Fruit fly (Drosophila melanogaster) whole organism, prepupa: ENCODE results near the gene Edg78E.

Experiments
- Blimp-1 ChIP-seq: fragments of 200-800 bp; sonication (Bioruptor generic); optimal IDR thresholded peaks from 3 replicates; lab custom pipeline; 2017; ENCODE audit warnings: missing biosample characterization, missing genetic modification characterization, mild to moderate bottlenecking, moderate library complexity, missing genetic modification reagents
- CG10631 ChIP-seq: fragments of 200-800 bp; sonication (Bioruptor generic); optimal IDR thresholded peaks from 2 replicates; lab custom pipeline; 2016; ENCODE audit warnings: missing biosample characterization, missing genetic modification characterization
- CG11294 ChIP-seq: fragments of 200-800 bp; sonication (Bioruptor generic); IDR thresholded peaks from 2 replicates; pipeline ENCODE4 v1.3.6; 2022; ENCODE audit warnings: missing biosample characterization, missing genetic modification characterization
- CG11762 ChIP-seq: fragments of 200-800 bp; sonication (Bioruptor generic); optimal IDR thresholded peaks from 3 replicates; lab custom pipeline; 2016; ENCODE audit warnings: missing biosample characterization, missing genetic modification characterization; ENCODE audit not compliant: insufficient read depth
- CG11902 ChIP-seq: fragments of 200-800 bp; sonication (Bioruptor generic); optimal IDR thresholded peaks from 3 replicates; lab custom pipeline; 2016; ENCODE audit warnings: missing biosample characterization, missing genetic modification characterization
- CG15336 ChIP-seq: fragments of 200-800 bp; sonication (Bioruptor generic); IDR thresholded peaks from 2 replicates; pipeline ENCODE4 v1.3.6; 2022; ENCODE audit warnings: missing biosample characterization, missing genetic modification characterization
- CG1621 ChIP-seq: fragments of 200-800 bp; sonication (Bioruptor generic); optimal IDR thresholded peaks from 3 replicates; lab custom pipeline; 2018; ENCODE audit warnings: missing biosample characterization, mild to moderate bottlenecking, missing genetic modification characterization
- CG16779 ChIP-seq: fragments of 200-800 bp; sonication (Bioruptor generic); optimal IDR thresholded peaks from 3 replicates; lab custom pipeline; 2017; ENCODE audit warnings: missing biosample characterization, mild to moderate bottlenecking, missing genetic modification characterization
- CG34406 ChIP-seq: fragments of 200-800 bp; sonication (Bioruptor generic); optimal IDR thresholded peaks from 3 replicates; lab custom pipeline; 2016; ENCODE audit warnings: missing biosample characterization, missing genetic modification characterization
- CG3919 ChIP-seq: fragments of 200-800 bp; sonication (Bioruptor generic); optimal IDR thresholded peaks from 3 replicates; lab custom pipeline; 2016; ENCODE audit warnings: missing biosample characterization, missing genetic modification characterization
- CG6792 ChIP-seq: fragments of 200-800 bp; sonication (Bioruptor generic); optimal IDR thresholded peaks from 3 replicates; lab custom pipeline; 2016; ENCODE audit warnings: missing biosample characterization, missing genetic modification characterization
- CG6854 ChIP-seq: fragments of 200-800 bp; sonication (Bioruptor generic); optimal IDR thresholded peaks from 2 replicates; lab custom pipeline; 2017; ENCODE audit warnings: missing biosample characterization, mild to moderate bottlenecking, missing genetic modification characterization
- CG7368 ChIP-seq: fragments of 200-800 bp; sonication (Bioruptor generic); optimal IDR thresholded peaks from 3 replicates; lab custom pipeline; 2016; ENCODE audit warnings: missing biosample characterization, missing genetic modification characterization
- CG8119 ChIP-seq: fragments of 200-800 bp; sonication (Bioruptor generic); IDR thresholded peaks from 3 replicates; pipeline ENCODE4 v1.3.6; 2022; ENCODE audit warnings: missing biosample characterization, missing genetic modification characterization
- CG8319 ChIP-seq: fragments of 200-800 bp; sonication (Bioruptor generic); optimal IDR thresholded peaks from 3 replicates; lab custom pipeline; 2016; ENCODE audit warnings: missing biosample characterization, missing genetic modification characterization
- CG8632 ChIP-seq: fragments of 200-800 bp; sonication (Bioruptor generic); optimal IDR thresholded peaks from 3 replicates; lab custom pipeline; 2016; ENCODE audit warnings: missing biosample characterization, missing genetic modification characterization
- Eip75B ChIP-seq: fragments of 200-800 bp; sonication (Bioruptor generic); optimal IDR thresholded peaks from 3 replicates; lab custom pipeline; 2016; ENCODE audit warnings: missing biosample characterization, missing genetic modification characterization
- Eip78C ChIP-seq: fragments of 200-800 bp; sonication (Bioruptor generic); peaks from one replicate; lab custom pipeline; 2016; ENCODE audit warnings: missing biosample characterization, missing genetic modification characterization
- Ets21C ChIP-seq: fragments of 200-800 bp; sonication (Bioruptor generic); optimal IDR thresholded peaks from 3 replicates; lab custom pipeline; 2016; ENCODE audit warnings: missing biosample characterization, missing genetic modification characterization
- Gug ChIP-seq: fragments of 200-800 bp; sonication (Bioruptor generic); IDR thresholded peaks from 2 replicates; pipeline ENCODE4 v1.3.6; 2022; ENCODE audit warnings: missing biosample characterization, missing genetic modification characterization
- Hr38 ChIP-seq: sonication (Bioruptor generic); optimal IDR thresholded peaks from 2 replicates; lab custom pipeline; 2016; ENCODE audit warnings: missing biosample characterization, missing genetic modification characterization
- Hr4 ChIP-seq: fragments of 200-800 bp; sonication (Bioruptor generic); optimal IDR thresholded peaks from 3 replicates; lab custom pipeline; 2016; ENCODE audit warnings: missing biosample characterization, missing genetic modification characterization
- Met ChIP-seq: fragments of 200-800 bp; sonication (Bioruptor generic); optimal IDR thresholded peaks from 3 replicates; lab custom pipeline; 2016; ENCODE audit warnings: missing biosample characterization, missing genetic modification characterization
- OdsH ChIP-seq: fragments of 200-800 bp; sonication (Bioruptor generic); optimal IDR thresholded peaks from 3 replicates; lab custom pipeline; 2016; ENCODE audit warnings: missing biosample characterization, missing genetic modification characterization
- Smox ChIP-seq: fragments of 200-800 bp; sonication (Bioruptor generic); optimal IDR thresholded peaks from 3 replicates; lab custom pipeline; 2016; ENCODE audit warnings: missing biosample characterization, missing genetic modification characterization
- Sox102F ChIP-seq: fragments of 200-800 bp; sonication (Bioruptor generic); optimal IDR thresholded peaks from 2 replicates; lab custom pipeline; 2016; ENCODE audit warnings: missing biosample characterization, mild to moderate bottlenecking, missing genetic modification characterization
- Sox14 ChIP-seq: fragments of 200-800 bp; sonication (Bioruptor generic); optimal IDR thresholded peaks from 3 replicates; lab custom pipeline; 2016; ENCODE audit warnings: missing biosample characterization, missing genetic modification characterization
- Sox15 ChIP-seq: fragments of 200-800 bp; sonication (Bioruptor generic); optimal IDR thresholded peaks from 3 replicates; lab custom pipeline; 2016; ENCODE audit warnings: missing biosample characterization, missing genetic modification characterization
- achi ChIP-seq: fragments of 200-800 bp; sonication (Bioruptor generic); optimal IDR thresholded peaks from 3 replicates; lab custom pipeline; 2016; ENCODE audit warnings: missing biosample characterization, missing genetic modification characterization
- acj6 ChIP-seq: fragments of 200-800 bp; sonication (Bioruptor generic); optimal IDR thresholded peaks from 3 replicates; lab custom pipeline; 2016; ENCODE audit warnings: missing biosample characterization, missing genetic modification characterization
- cyc ChIP-seq: fragments of 200-800 bp; sonication (Bioruptor generic); optimal IDR thresholded peaks from 3 replicates; lab custom pipeline; 2016; ENCODE audit warnings: missing biosample characterization, missing genetic modification characterization
- dac ChIP-seq: fragments of 200-800 bp; sonication (Bioruptor generic); optimal IDR thresholded peaks from 2 replicates; lab custom pipeline; 2017; ENCODE audit warnings: missing biosample characterization, mild to moderate bottlenecking, missing genetic modification characterization
- dsx ChIP-seq: fragments of 200-800 bp; optimal IDR thresholded peaks from 3 replicates; lab custom pipeline; 2019; ENCODE audit warnings: missing biosample characterization, mild to moderate bottlenecking, missing genetic modification characterization, moderate library complexity; ENCODE audit not compliant: poor library complexity, severe bottlenecking
- eg ChIP-seq: fragments of 200-800 bp; sonication (Bioruptor generic); IDR thresholded peaks from 3 replicates; pipeline ENCODE4 v1.3.6; 2022; ENCODE audit warnings: missing biosample characterization, missing genetic modification characterization
- fd59A ChIP-seq: fragments of 200-800 bp; sonication (Bioruptor generic); optimal IDR thresholded peaks from 2 replicates; lab custom pipeline; 2017; ENCODE audit warnings: missing biosample characterization, mild to moderate bottlenecking, missing genetic modification characterization, missing genetic modification reagents
- fd85E ChIP-seq: fragments of 200-800 bp; sonication (Bioruptor generic); optimal IDR thresholded peaks from 3 replicates; lab custom pipeline; 2016; ENCODE audit warnings: missing biosample characterization, missing genetic modification characterization
- fkh ChIP-seq: fragments of 200-800 bp; sonication (Bioruptor generic); optimal IDR thresholded peaks from 3 replicates; lab custom pipeline; 2017; ENCODE audit warnings: missing biosample characterization, mild to moderate bottlenecking, missing genetic modification characterization, moderate library complexity
- salr ChIP-seq, 2 experiments: fragments of 200-800 bp; sonication (Bioruptor generic); optimal IDR thresholded peaks; 3 replicates each; lab custom pipeline; 2016 to 2018; ENCODE audit warnings: missing biosample characterization in 2 of 2, missing genetic modification characterization in 2 of 2, mild to moderate bottlenecking in 1 of 2
- ss ChIP-seq, 2 experiments: fragments of 200-800 bp; sonication (Bioruptor generic); optimal IDR thresholded peaks; 2 replicates in 1 of 2; 3 replicates in 1 of 2; lab custom pipeline; 2017 to 2018; ENCODE audit warnings: mild to moderate bottlenecking in 2 of 2, missing biosample characterization in 2 of 2, missing genetic modification characterization in 2 of 2, moderate library complexity in 1 of 2

Gene Edg78E

DNA sequence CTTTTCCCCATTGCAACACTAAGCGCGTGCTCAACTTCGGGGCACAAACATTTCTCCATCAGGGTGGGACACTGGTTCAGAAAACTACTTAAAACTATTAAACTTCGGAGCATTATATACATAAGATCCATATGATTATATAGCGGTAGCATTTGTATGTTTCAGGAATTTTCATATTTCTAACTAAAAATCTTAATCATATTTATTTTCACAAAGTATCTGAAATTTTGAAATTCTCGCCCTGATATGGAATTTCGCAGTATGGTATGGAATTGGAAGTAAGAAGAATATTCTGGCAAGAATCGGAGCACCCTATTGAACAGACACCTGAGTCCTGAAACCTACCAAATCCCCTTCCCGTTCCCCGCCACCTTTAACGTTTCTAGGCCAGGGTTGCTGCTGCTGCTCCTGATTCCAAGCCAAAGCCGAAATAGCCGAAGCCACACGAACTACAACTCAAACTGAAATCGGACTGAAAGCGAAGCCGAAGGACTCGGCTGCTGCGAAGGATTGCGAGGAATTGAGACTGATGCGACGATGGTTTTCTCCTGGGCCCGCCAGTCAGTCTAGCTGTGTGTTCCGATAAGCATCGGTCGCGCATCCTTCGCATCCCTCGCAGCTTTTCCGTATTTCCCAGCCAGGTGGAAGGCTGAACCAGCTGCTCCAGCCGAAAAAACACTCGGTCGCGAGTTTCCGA lies 24.4 kb upstream of the Edg78E start (continued):
- TF ChIP-seq OdsH: peak; percentile 51
- TF ChIP-seq cyc (GFP tag; lab: Kevin White, UChicago): peak; percentile 11
- TF ChIP-seq salr (GFP tag; optimal IDR thresholded peaks at IDR 0.05; lab: Kevin White, UChicago): no peak
- peak; percentile 17 for TF ChIP-seq CG10631 (GFP tag; lab: Kevin White, UChicago)
- peak; percentile 10 for TF ChIP-seq CG16779 (tag; lab: Kevin White, UChicago)
- no peak for TF ChIP-seq CG6792
- peak; percentile 22 for TF ChIP-seq CG34406 (GFP tag; lab: Kevin White, UChicago)
- TF ChIP-seq CG8119 (GFP tag; lab: Robert Waterston, UW): no peak; the same call in 2 of the 3 replicates
- TF ChIP-seq CG6854: no peak
- no peak for TF ChIP-seq fd85E (GFP tag; lab: Kevin White, UChicago)
- TF ChIP-seq CG7368 (GFP tag; lab: Kevin White, UChicago): no peak
- peak; percentile 39 for TF ChIP-seq Sox14 (GFP tag; lab: Kevin White, UChicago)
- peak; percentile 39 for TF ChIP-seq CG3919 (GFP tag; lab: Kevin White, UChicago)
- TF ChIP-seq fkh (GFP tag; lab: Kevin White, UChicago): no peak
- TF ChIP-seq CG15336 (GFP tag; lab: Robert Waterston, UW): no peak
- no peak for TF ChIP-seq Sox15 (GFP tag; lab: Kevin White, UChicago)
- peak; percentile 35 for TF ChIP-seq acj6 (GFP tag; lab: Kevin White, UChicago)
- TF ChIP-seq Hr4: peak; percentile 36
- TF ChIP-seq achi (GFP tag; lab: Kevin White, UChicago): peak; percentile 45
- TF ChIP-seq CG11294 (GFP tag; lab: Robert Waterston, UW): no peak
- no peak for TF ChIP-seq Sox102F
- TF ChIP-seq Blimp-1 (GFP tag; lab: Kevin White, UChicago): no peak
- TF ChIP-seq CG8632 (GFP tag; lab: Kevin White, UChicago): peak; percentile 19
- TF ChIP-seq CG1621: no peak
- TF ChIP-seq Smox (GFP tag; lab: Kevin White, UChicago): peak; percentile 54
- no peak for TF ChIP-seq CG8319
- no peak for TF ChIP-seq Ets21C (GFP tag; lab: Kevin White, UChicago)
- TF ChIP-seq dsx (GFP tag; lab: Kevin White, UChicago): no peak
- TF ChIP-seq eg: no peak
- TF ChIP-seq CG11902 (GFP tag; lab: Kevin White, UChicago): no peak
- peak; percentile 17 for TF ChIP-seq fd59A (GFP tag; lab: Kevin White, UChicago)
- TF ChIP-seq Gug (GFP tag; lab: Robert Waterston, UW): no peak
- TF ChIP-seq ss (GFP tag; optimal IDR thresholded peaks at IDR 0.05; lab: Kevin White, UChicago): no peak
- peak; percentile 3 for TF ChIP-seq Eip75B (GFP tag; lab: Kevin White, UChicago)
- TF ChIP-seq dac: no peak
- peak; percentile 54 for TF ChIP-seq Met (GFP tag; lab: Kevin White, UChicago)
- TF ChIP-seq Hr38 (GFP tag; lab: Kevin White, UChicago): no peak
- TF ChIP-seq CG11762 (GFP tag; lab: Kevin White, UChicago): no peak
- TF ChIP-seq, all 60 proteins: peak for 25

DNA sequence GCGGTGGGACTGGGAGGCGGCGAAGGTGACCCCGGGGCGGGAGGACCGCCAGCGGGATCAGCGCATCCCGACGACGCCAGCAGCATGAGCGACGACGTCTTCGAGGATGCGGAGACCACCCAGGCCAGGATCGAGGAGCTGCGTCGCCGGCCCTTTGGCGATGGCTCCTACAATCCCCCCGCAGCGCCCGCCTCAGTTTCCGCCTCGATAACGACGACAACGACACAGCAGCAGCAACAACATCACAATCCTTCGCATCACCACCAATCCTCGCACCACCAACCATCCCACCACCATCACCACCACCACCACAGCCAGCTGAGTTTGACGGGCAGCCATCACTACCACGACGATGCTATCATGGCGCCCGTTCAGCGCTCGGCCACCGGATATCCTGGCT lies 22.4 kb upstream of the Edg78E start:
- TF ChIP-seq CG11294 (GFP tag; lab: Robert Waterston, UW) (no peak), Eip78C (peak; percentile 5)
